Worm (Caenorhabditis elegans) whole organism, mixed stage, embryonic: ENCODE results near the gene F08F1.3.

Experiments
- M03D4.4 ChIP-seq: sonication (generic microtip); optimal IDR thresholded peaks from 2 replicates; lab custom pipeline; 2017; ENCODE audit warnings: mild to moderate bottlenecking, missing genetic modification characterization, missing compliant biosample characterization
- bed-3 ChIP-seq: fragments of 200-800 bp; sonication (Bioruptor generic); optimal IDR thresholded peaks from 3 replicates; lab custom pipeline; 2018; ENCODE audit warnings: mild to moderate bottlenecking, missing genetic modification characterization, moderate library complexity, missing compliant biosample characterization
- blmp-1 ChIP-seq: fragments of 150-350 bp; optimal IDR thresholded peaks from 2 replicates; lab custom pipeline; 2014; ENCODE audit warnings: missing biosample characterization, missing genetic modification characterization
- ces-1 ChIP-seq: fragments of 150-350 bp; optimal IDR thresholded peaks from 2 replicates; lab custom pipeline; 2014; ENCODE audit warnings: missing biosample characterization, missing genetic modification reagents, missing genetic modification characterization
- cnd-1 ChIP-seq: fragments of 200-800 bp; sonication (Bioruptor generic); optimal IDR thresholded peaks from 2 replicates; lab custom pipeline; 2018; ENCODE audit warnings: mild to moderate bottlenecking, missing genetic modification characterization, missing compliant biosample characterization
- drap-1 ChIP-seq: fragments of 200-800 bp; sonication (Bioruptor generic); optimal IDR thresholded peaks from 3 replicates; lab custom pipeline; 2018; ENCODE audit warnings: mild to moderate bottlenecking, missing genetic modification characterization, missing compliant biosample characterization
- elt-1 ChIP-seq: sonication (generic microtip); optimal IDR thresholded peaks from 2 replicates; lab custom pipeline; 2017; ENCODE audit warnings: missing genetic modification characterization, mild to moderate bottlenecking, missing compliant biosample characterization, antibody characterized with exemption, moderate library complexity, borderline replicate concordance; ENCODE audit not compliant: insufficient read depth
- elt-3 ChIP-seq: fragments of 150-350 bp; optimal IDR thresholded peaks from 2 replicates; lab custom pipeline; 2014; ENCODE audit warnings: missing biosample characterization, missing genetic modification characterization
- flh-1 ChIP-seq: fragments of 200-800 bp; sonication (Bioruptor generic); optimal IDR thresholded peaks from 2 replicates; lab custom pipeline; 2018; ENCODE audit warnings: mild to moderate bottlenecking, missing genetic modification characterization, moderate library complexity, missing compliant biosample characterization
- ham-2 ChIP-seq: fragments of 200-800 bp; sonication (Bioruptor generic); optimal IDR thresholded peaks from 2 replicates; lab custom pipeline; 2018; ENCODE audit warnings: mild to moderate bottlenecking, missing genetic modification characterization, missing compliant biosample characterization
- hlh-1 ChIP-seq: fragments of 150-350 bp; optimal IDR thresholded peaks from 2 replicates; lab custom pipeline; 2014; ENCODE audit warnings: missing biosample characterization, missing genetic modification reagents, missing genetic modification characterization
- lin-13 ChIP-seq: fragments of 150-350 bp; optimal IDR thresholded peaks from 2 replicates; lab custom pipeline; 2014; ENCODE audit warnings: missing biosample characterization, missing genetic modification characterization
- mab-5 ChIP-seq: fragments of 150-350 bp; optimal IDR thresholded peaks from 2 replicates; lab custom pipeline; 2014; ENCODE audit warnings: missing biosample characterization, missing genetic modification characterization
- mep-1 ChIP-seq: fragments of 150-350 bp; optimal IDR thresholded peaks from 2 replicates; lab custom pipeline; 2017; ENCODE audit warnings: missing biosample characterization, missing genetic modification reagents, missing genetic modification characterization, inconsistent platforms
- nhr-12 ChIP-seq: fragments of 150-350 bp; optimal IDR thresholded peaks from 2 replicates; lab custom pipeline; 2014; ENCODE audit warnings: missing biosample characterization, missing genetic modification characterization
- nhr-2 ChIP-seq: fragments of 150-350 bp; optimal IDR thresholded peaks from 2 replicates; lab custom pipeline; 2014; ENCODE audit warnings: missing biosample characterization, missing genetic modification characterization
- nhr-28 ChIP-seq: fragments of 150-350 bp; optimal IDR thresholded peaks from 2 replicates; lab custom pipeline; 2014; ENCODE audit warnings: missing biosample characterization, missing genetic modification characterization
- nhr-76 ChIP-seq: sonication (generic microtip); optimal IDR thresholded peaks from 2 replicates; lab custom pipeline; 2017; ENCODE audit warnings: missing biosample characterization, missing genetic modification characterization
- pha-4 ChIP-seq: fragments of 150-350 bp; optimal IDR thresholded peaks from 2 replicates; lab custom pipeline; 2018; ENCODE audit warnings: missing biosample characterization, missing genetic modification reagents, missing genetic modification characterization
- sem-2 ChIP-seq: fragments of 200-800 bp; sonication (Bioruptor generic); optimal IDR thresholded peaks from 2 replicates; lab custom pipeline; 2018; ENCODE audit warnings: mild to moderate bottlenecking, missing genetic modification characterization, missing compliant biosample characterization
- snpc-4 ChIP-seq: fragments of 150-350 bp; optimal IDR thresholded peaks from 2 replicates; lab custom pipeline; 2014; ENCODE audit warnings: missing biosample characterization, missing genetic modification characterization
- sptf-1 ChIP-seq: sonication (generic microtip); optimal IDR thresholded peaks from 2 replicates; lab custom pipeline; 2017; ENCODE audit warnings: mild to moderate bottlenecking, missing genetic modification characterization, moderate library complexity, missing compliant biosample characterization
- tbx-8 ChIP-seq: fragments of 200-800 bp; sonication (Bioruptor generic); optimal IDR thresholded peaks from 2 replicates; lab custom pipeline; 2018; ENCODE audit warnings: mild to moderate bottlenecking, missing genetic modification characterization, moderate library complexity, missing compliant biosample characterization
- unc-120 ChIP-seq: sonication (generic microtip); optimal IDR thresholded peaks from 2 replicates; lab custom pipeline; 2017; ENCODE audit warnings: missing genetic modification characterization, missing compliant biosample characterization; ENCODE audit not compliant: poor library complexity, severe bottlenecking
- unc-39 ChIP-seq: fragments of 150-350 bp; optimal IDR thresholded peaks from 2 replicates; lab custom pipeline; 2014; ENCODE audit warnings: missing biosample characterization, missing genetic modification characterization
- unc-62 ChIP-seq: fragments of 150-350 bp; optimal IDR thresholded peaks from 2 replicates; lab custom pipeline; 2014; ENCODE audit warnings: missing biosample characterization, missing genetic modification reagents, missing genetic modification characterization
- zip-8 ChIP-seq: fragments of 150-350 bp; optimal IDR thresholded peaks from 2 replicates; lab custom pipeline; 2014; ENCODE audit warnings: missing biosample characterization, missing genetic modification characterization

The F08F1.3 gene

ce11 chrX:8432361-8432760 lies 3.7 kb downstream of the F08F1.3 start, which contains the start of gene kin-9:
TSS of gene kin-9 (plus strand) at chrX:8432661.
- no peak for TF ChIP-seq unc-120 (tag; lab: Kevin White, UChicago)
- no peak for TF ChIP-seq nhr-12 (tag; lab: Kevin White, UChicago)
- no peak for TF ChIP-seq pha-4
- TF ChIP-seq elt-1 (tag; lab: Kevin White, UChicago): no peak
- TF ChIP-seq cnd-1: no peak
- no peak for TF ChIP-seq ces-1 (GFP tag; lab: Kevin White, UChicago)
- no peak for TF ChIP-seq sptf-1 (tag; lab: Kevin White, UChicago)
- TF ChIP-seq flh-1 (GFP tag; lab: Kevin White, UChicago): no peak
- TF ChIP-seq nhr-2 (tag; lab: Kevin White, UChicago): no peak
- TF ChIP-seq elt-3 (tag; lab: Kevin White, UChicago): no peak
- no peak for TF ChIP-seq lin-13 (tag; lab: Kevin White, UChicago)
- TF ChIP-seq drap-1: no peak
- no peak for TF ChIP-seq M03D4.4 (tag; lab: Kevin White, UChicago)
- no peak for TF ChIP-seq unc-62 (GFP tag; lab: Kevin White, UChicago)
- TF ChIP-seq hlh-1 (tag; lab: Kevin White, UChicago): no peak
- TF ChIP-seq zip-8: no peak

ce11 chrX:8438756-8439155 lies 10.1 kb downstream of the F08F1.3 start:
- TF ChIP-seq unc-120 (tag; lab: Kevin White, UChicago) (no peak), sem-2 (GFP tag; lab: Kevin White, UChicago) (no peak), ham-2 (GFP tag; lab: Kevin White, UChicago) (no peak), nhr-28 (tag; lab: Kevin White, UChicago) (no peak), tbx-8 (GFP tag; lab: Kevin White, UChicago) (no peak), sptf-1 (tag; lab: Kevin White, UChicago) (no peak), M03D4.4 (tag; lab: Kevin White, UChicago) (no peak), hlh-1 (tag; lab: Kevin White, UChicago) (no peak), nhr-2 (tag; lab: Kevin White, UChicago) (no peak)

- peak; percentile 15 for TF ChIP-seq unc-62 (GFP tag; lab: Kevin White, UChicago)
- no peak for TF ChIP-seq drap-1
Observed at ce11 chrX:8440001-8440735, 11.5 kb downstream of the F08F1.3 start.

ce11 chrX:8444922-8445321 lies 16.3 kb downstream of the F08F1.3 start:
- TF ChIP-seq ces-1 (GFP tag; lab: Kevin White, UChicago) (peak; percentile 94), nhr-2 (tag; lab: Kevin White, UChicago) (no peak)

ce11 chrX:8446108-8446507 lies 17.5 kb downstream of the F08F1.3 start, which contains the start of gene F16F9.1:
TSS of gene F16F9.1 (plus strand) at chrX:8446408.
- no peak for TF ChIP-seq nhr-28 (tag; lab: Kevin White, UChicago)
- TF ChIP-seq tbx-8 (GFP tag; lab: Kevin White, UChicago): no peak
- no peak for TF ChIP-seq mab-5 (tag; lab: Kevin White, UChicago)
- no peak for TF ChIP-seq mep-1 (tag; lab: Kevin White, UChicago)
- no peak for TF ChIP-seq unc-39
- no peak for TF ChIP-seq bed-3 (GFP tag; lab: Kevin White, UChicago)
- TF ChIP-seq sem-2 (GFP tag; lab: Kevin White, UChicago): no peak
- no peak for TF ChIP-seq unc-62 (GFP tag; lab: Kevin White, UChicago)
- TF ChIP-seq nhr-12 (tag; lab: Kevin White, UChicago): no peak
- TF ChIP-seq nhr-2 (tag; lab: Kevin White, UChicago): no peak
- TF ChIP-seq snpc-4 (tag; lab: Kevin White, UChicago): no peak
- TF ChIP-seq hlh-1 (tag; lab: Kevin White, UChicago): no peak
- no peak for TF ChIP-seq blmp-1 (tag; lab: Kevin White, UChicago)
- TF ChIP-seq nhr-76 (tag; lab: Kevin White, UChicago): no peak
- TF ChIP-seq lin-13 (tag; lab: Kevin White, UChicago): no peak
- TF ChIP-seq sptf-1 (tag; lab: Kevin White, UChicago): no peak
- no peak for TF ChIP-seq ham-2 (GFP tag; lab: Kevin White, UChicago)
- TF ChIP-seq, all 35 proteins: peak for 0
